Worm (Caenorhabditis elegans) whole organism, young adult: ENCODE measurements around the gene Y47G7B.2.
A peak's percentile ranks its signal among the peaks of the same experiment; 100 is the strongest.

Experiments
- C06A6.2 ChIP-seq: fragments of 200-800 bp; sonication (Bioruptor generic); conservative IDR thresholded peaks from 2 replicates; pipeline ENCODE4 v1.3.6; 2022; ENCODE audit warnings: missing genetic modification characterization, missing compliant biosample characterization
- D2030.7 ChIP-seq: fragments of 200-800 bp; sonication (Bioruptor generic); IDR thresholded peaks from 2 replicates; pipeline ENCODE4 v1.3.6; 2022; ENCODE audit warnings: missing genetic modification reagents, missing genetic modification characterization, missing compliant biosample characterization
- F10E7.11 ChIP-seq: sonication (generic microtip); optimal IDR thresholded peaks from 2 replicates; lab custom pipeline; 2017; ENCODE audit warnings: mild to moderate bottlenecking, missing genetic modification characterization, moderate library complexity, missing compliant biosample characterization
- F33H1.4 ChIP-seq: fragments of 200-800 bp; sonication (Bioruptor generic); IDR thresholded peaks from 2 replicates; pipeline ENCODE4 v1.3.6; 2022; ENCODE audit warnings: missing genetic modification reagents, missing genetic modification characterization, missing compliant biosample characterization
- F39B2.1 ChIP-seq: fragments of 200-800 bp; sonication (Bioruptor generic); IDR thresholded peaks from 2 replicates; pipeline ENCODE4 v1.3.6; 2022; ENCODE audit warnings: missing genetic modification reagents, missing genetic modification characterization, missing compliant biosample characterization
- F49E8.2 ChIP-seq: sonication (generic microtip); optimal IDR thresholded peaks from 3 replicates; lab custom pipeline; 2017; ENCODE audit warnings: missing genetic modification characterization, mild to moderate bottlenecking, missing compliant biosample characterization, antibody characterized with exemption, moderate library complexity; ENCODE audit not compliant: insufficient read depth
- F52B5.7 ChIP-seq: sonication (generic microtip); optimal IDR thresholded peaks from 2 replicates; lab custom pipeline; 2016; ENCODE audit warnings: mild to moderate bottlenecking, missing genetic modification characterization, missing compliant biosample characterization
- F57A8.1 ChIP-seq: fragments of 200-800 bp; sonication (Bioruptor generic); optimal IDR thresholded peaks from 2 replicates; lab custom pipeline; 2018; ENCODE audit warnings: mild to moderate bottlenecking, missing genetic modification characterization, moderate library complexity, missing compliant biosample characterization
- K11D2.4 ChIP-seq: fragments of 200-800 bp; sonication (Bioruptor generic); IDR thresholded peaks from 2 replicates; pipeline ENCODE4 v1.3.6; 2022; ENCODE audit warnings: missing genetic modification reagents, missing genetic modification characterization, missing compliant biosample characterization
- T26A5.8 ChIP-seq: sonication (generic microtip); optimal IDR thresholded peaks from 2 replicates; lab custom pipeline; 2016; ENCODE audit warnings: missing genetic modification characterization, missing compliant biosample characterization
- Y53F4B.3 ChIP-seq: fragments of 200-800 bp; sonication (Bioruptor generic); IDR thresholded peaks from 2 replicates; pipeline ENCODE4 v1.3.6; 2022; ENCODE audit warnings: missing genetic modification reagents, missing genetic modification characterization, missing compliant biosample characterization
- Y95B8A.8 ChIP-seq: fragments of 200-800 bp; sonication (Bioruptor generic); IDR thresholded peaks from 2 replicates; pipeline ENCODE4 v1.3.6; 2022; ENCODE audit warnings: missing genetic modification reagents, missing genetic modification characterization, missing compliant biosample characterization
- aptf-2 ChIP-seq: fragments of 200-800 bp; sonication (Bioruptor generic); conservative IDR thresholded peaks from 2 replicates; pipeline ENCODE4 v1.3.6; 2022; ENCODE audit warnings: missing genetic modification reagents, missing genetic modification characterization, missing compliant biosample characterization
- atf-7 ChIP-seq: sonication (generic microtip); optimal IDR thresholded peaks from 2 replicates; lab custom pipeline; 2017; ENCODE audit warnings: mild to moderate bottlenecking, missing genetic modification characterization, missing compliant biosample characterization
- athp-1 ChIP-seq: sonication (generic microtip); optimal IDR thresholded peaks from 2 replicates; lab custom pipeline; 2017; ENCODE audit warnings: mild to moderate bottlenecking, missing genetic modification characterization, missing compliant biosample characterization
- attf-3 ChIP-seq: fragments of 200-800 bp; sonication (Bioruptor generic); conservative IDR thresholded peaks from 2 replicates; pipeline ENCODE4 v1.3.6; 2022; ENCODE audit warnings: missing genetic modification reagents, missing genetic modification characterization, missing compliant biosample characterization
- attf-5 ChIP-seq: fragments of 200-800 bp; sonication (Bioruptor generic); optimal IDR thresholded peaks from 2 replicates; lab custom pipeline; 2018; ENCODE audit warnings: mild to moderate bottlenecking, missing genetic modification characterization, missing compliant biosample characterization
- cebp-1 ChIP-seq, 2 experiments: fragments of 200-800 bp in 1 of 2; sonication (Bioruptor generic) in 1 of 2; sonication (generic microtip) in 1 of 2; IDR thresholded peaks in 1 of 2; optimal IDR thresholded peaks in 1 of 2; 2 replicates each; pipeline versions ENCODE4 v1.3.6 to Lab custom; 2017 to 2022; ENCODE audit warnings: missing compliant biosample characterization in 2 of 2, missing genetic modification characterization in 2 of 2, mild to moderate bottlenecking in 1 of 2, missing genetic modification reagents in 1 of 2, moderate library complexity in 1 of 2
- ceh-100 ChIP-seq: fragments of 200-800 bp; sonication (Bioruptor generic); IDR thresholded peaks from 2 replicates; pipeline ENCODE4 v1.3.6; 2022; ENCODE audit warnings: missing genetic modification reagents, missing genetic modification characterization, missing compliant biosample characterization
- ceh-40 ChIP-seq: fragments of 200-800 bp; sonication (Bioruptor generic); IDR thresholded peaks from 2 replicates; pipeline ENCODE4 v1.3.6; 2022; ENCODE audit warnings: missing genetic modification characterization, missing compliant biosample characterization
- die-1 ChIP-seq: sonication (generic microtip); optimal IDR thresholded peaks from 2 replicates; lab custom pipeline; 2016; ENCODE audit warnings: missing genotype, mild to moderate bottlenecking, missing genetic modification characterization, missing compliant biosample characterization
- dpl-1 ChIP-seq: fragments of 150-350 bp; optimal IDR thresholded peaks from 2 replicates; lab custom pipeline; 2014; ENCODE audit warnings: missing biosample characterization, missing genetic modification reagents, missing genetic modification characterization
- efl-1 ChIP-seq: fragments of 150-350 bp; optimal IDR thresholded peaks from 2 replicates; lab custom pipeline; 2014; ENCODE audit warnings: missing biosample characterization, missing genetic modification reagents, missing genetic modification characterization
- ets-4 ChIP-seq: fragments of 200-800 bp; sonication (Bioruptor generic); optimal IDR thresholded peaks from 2 replicates; lab custom pipeline; 2018; ENCODE audit warnings: mild to moderate bottlenecking, missing genetic modification characterization, missing compliant biosample characterization
- him-1 ChIP-seq: sonication (generic microtip); optimal IDR thresholded peaks from 2 replicates; lab custom pipeline; 2016; ENCODE audit warnings: missing genotype, missing genetic modification reagents, missing genetic modification characterization, missing compliant biosample characterization
- hlh-12 ChIP-seq: sonication (generic microtip); optimal IDR thresholded peaks from 2 replicates; lab custom pipeline; 2016; ENCODE audit warnings: missing genetic modification characterization, missing compliant biosample characterization
- hmg-1.2 ChIP-seq: fragments of 200-800 bp; sonication (Bioruptor generic); IDR thresholded peaks from 2 replicates; pipeline ENCODE4 v1.3.6; 2022; ENCODE audit warnings: missing genetic modification reagents, missing genetic modification characterization, missing compliant biosample characterization
- hmg-20 ChIP-seq: fragments of 200-800 bp; sonication (Bioruptor generic); IDR thresholded peaks from 2 replicates; pipeline ENCODE4 v1.3.6; 2022; ENCODE audit warnings: missing genetic modification reagents, missing genetic modification characterization, missing compliant biosample characterization
- hsf-1 ChIP-seq: fragments of 200-800 bp; sonication (Bioruptor generic); IDR thresholded peaks from 2 replicates; pipeline ENCODE4 v1.3.6; 2022; ENCODE audit warnings: missing genetic modification reagents, missing genetic modification characterization, missing compliant biosample characterization
- let-607 ChIP-seq, 2 experiments: fragments of 200-800 bp in 1 of 2; sonication (Bioruptor generic) in 1 of 2; sonication (generic microtip) in 1 of 2; optimal IDR thresholded peaks; 2 replicates each; lab custom pipeline; 2016 to 2018; ENCODE audit warnings: mild to moderate bottlenecking in 2 of 2, missing compliant biosample characterization in 2 of 2, missing genetic modification characterization in 2 of 2, moderate library complexity in 2 of 2, missing genotype in 1 of 2
- lin-26 ChIP-seq: fragments of 200-800 bp; sonication (Bioruptor generic); IDR thresholded peaks from 2 replicates; pipeline ENCODE4 v1.3.6; 2022; ENCODE audit warnings: missing genetic modification reagents, missing genetic modification characterization, missing compliant biosample characterization
- lin-35 ChIP-seq, 3 experiments: fragments of 150-350 bp in 2 of 3; sonication (generic microtip) in 1 of 3; optimal IDR thresholded peaks; 2 replicates each; lab custom pipeline; 2014 to 2018; ENCODE audit warnings: missing biosample characterization in 3 of 3, missing genetic modification characterization in 3 of 3, missing genetic modification reagents in 3 of 3
- lin-40 ChIP-seq: sonication (generic microtip); optimal IDR thresholded peaks from 2 replicates; lab custom pipeline; 2016; ENCODE audit warnings: missing genetic modification characterization, mild to moderate bottlenecking, missing compliant biosample characterization, missing genotype, missing genetic modification reagents
- mel-28 ChIP-seq: sonication (generic microtip); optimal IDR thresholded peaks from 2 replicates; lab custom pipeline; 2016; ENCODE audit warnings: borderline replicate concordance, mild to moderate bottlenecking, missing genetic modification characterization, missing compliant biosample characterization
- mes-4 ChIP-seq: sonication (generic microtip); optimal IDR thresholded peaks from 2 replicates; lab custom pipeline; 2016; ENCODE audit warnings: missing genotype, missing genetic modification characterization, missing compliant biosample characterization
- mxl-1 ChIP-seq: sonication (generic microtip); optimal IDR thresholded peaks from 2 replicates; lab custom pipeline; 2016; ENCODE audit warnings: missing genetic modification characterization, missing compliant biosample characterization
- nfya-1 ChIP-seq: sonication (generic microtip); optimal IDR thresholded peaks from 2 replicates; lab custom pipeline; 2017; ENCODE audit warnings: antibody characterized with exemption, missing compliant biosample characterization, missing genetic modification characterization, borderline replicate concordance; ENCODE audit not compliant: insufficient read depth
- nfya-2 ChIP-seq: fragments of 200-800 bp; sonication (Bioruptor generic); IDR thresholded peaks from 2 replicates; pipeline ENCODE4 v1.3.6; 2022; ENCODE audit warnings: missing genetic modification reagents, missing genetic modification characterization, missing compliant biosample characterization
- nhr-120 ChIP-seq: fragments of 200-800 bp; sonication (Bioruptor generic); IDR thresholded peaks from 2 replicates; pipeline ENCODE4 v1.3.6; 2022; ENCODE audit warnings: missing genetic modification characterization, missing compliant biosample characterization
- nhr-27 ChIP-seq: fragments of 200-800 bp; sonication (Bioruptor generic); optimal IDR thresholded peaks from 2 replicates; lab custom pipeline; 2018; ENCODE audit warnings: mild to moderate bottlenecking, missing genetic modification characterization, moderate library complexity, missing compliant biosample characterization
- nhr-80 ChIP-seq: sonication (generic microtip); optimal IDR thresholded peaks from 2 replicates; lab custom pipeline; 2016; ENCODE audit warnings: missing genetic modification characterization, missing compliant biosample characterization
- pbrm-1 ChIP-seq: fragments of 200-800 bp; sonication (Bioruptor generic); IDR thresholded peaks from 2 replicates; pipeline ENCODE4 v1.3.6; 2022; ENCODE audit warnings: missing genetic modification reagents, missing genetic modification characterization, missing compliant biosample characterization
- repo-1 ChIP-seq: sonication (generic microtip); optimal IDR thresholded peaks from 2 replicates; lab custom pipeline; 2017; ENCODE audit warnings: mild to moderate bottlenecking, missing genetic modification characterization, missing compliant biosample characterization
- rpc-1 ChIP-seq, 2 experiments: fragments of 150-350 bp in 1 of 2; sonication (generic microtip) in 1 of 2; optimal IDR thresholded peaks; 2 replicates each; lab custom pipeline; 2014 to 2018; ENCODE audit warnings: missing biosample characterization in 1 of 2, missing genetic modification characterization in 1 of 2, missing genetic modification reagents in 1 of 2, missing genotype in 1 of 2
- tbp1 ChIP-seq: fragments of 200-800 bp; sonication (Bioruptor generic); optimal IDR thresholded peaks from 2 replicates; lab custom pipeline; 2018; ENCODE audit warnings: mild to moderate bottlenecking, missing genetic modification characterization, missing compliant biosample characterization
- xnd-1 ChIP-seq: sonication (generic microtip); optimal IDR thresholded peaks from 2 replicates; lab custom pipeline; 2016; ENCODE audit warnings: missing genotype, missing genetic modification reagents, missing genetic modification characterization, missing compliant biosample characterization
- ztf-22 ChIP-seq: fragments of 200-800 bp; sonication (Bioruptor generic); optimal IDR thresholded peaks from 2 replicates; lab custom pipeline; 2018; ENCODE audit warnings: mild to moderate bottlenecking, missing genetic modification characterization, moderate library complexity, missing compliant biosample characterization
- ztf-25 ChIP-seq: fragments of 200-800 bp; sonication (Bioruptor generic); IDR thresholded peaks from 2 replicates; pipeline ENCODE4 v1.3.6; 2022; ENCODE audit warnings: missing genetic modification reagents, missing genetic modification characterization, missing compliant biosample characterization

The Y47G7B.2 gene

ce11 chrII:2735644-2736043 is 27.8 kb upstream of the Y47G7B.2 start (continued):
- no peak for TF ChIP-seq repo-1 (tag; lab: Kevin White, UChicago)
- no peak for TF ChIP-seq nhr-27 (tag; lab: Kevin White, UChicago)
- 0 out of 2 replicates have a peak, but pooled peaks have one; percentile 42 for TF ChIP-seq ceh-40
- TF ChIP-seq ztf-25 (GFP tag; lab: Robert Waterston, UW) = peak; percentile 62; the same call in 1 of the 2 replicates
- no peak for TF ChIP-seq Y95B8A.8 (GFP tag; lab: Robert Waterston, UW)
- no peak for TF ChIP-seq ets-4 (GFP tag; lab: Kevin White, UChicago)
- no peak for TF ChIP-seq hlh-12
- peak; percentile 68 for TF ChIP-seq D2030.7 (GFP tag; lab: Robert Waterston, UW)
- TF ChIP-seq nfya-1 (tag; lab: Kevin White, UChicago) = no peak
- TF ChIP-seq him-1 (tag; lab: Kevin White, UChicago) = peak; percentile 59
- no peak for TF ChIP-seq F57A8.1 (GFP tag; lab: Kevin White, UChicago)
- TF ChIP-seq F52B5.7 (tag; lab: Kevin White, UChicago) = no peak
- TF ChIP-seq xnd-1 = no peak
- TF ChIP-seq F10E7.11 = no peak
- TF ChIP-seq attf-5 = no peak
- peak; percentile 76 for TF ChIP-seq lin-26 (GFP tag; lab: Robert Waterston, UW)
- no peak for TF ChIP-seq mel-28 (tag; lab: Kevin White, UChicago)
- TF ChIP-seq mes-4 (tag; lab: Kevin White, UChicago) = no peak
- no peak for TF ChIP-seq F49E8.2 (tag; lab: Kevin White, UChicago)
- TF ChIP-seq athp-1 = no peak
- TF ChIP-seq pbrm-1 (GFP tag; lab: Robert Waterston, UW) = peak; percentile 35; the same call in 1 of the 2 replicates
- TF ChIP-seq lin-40 (tag; lab: Kevin White, UChicago) = no peak
- TF ChIP-seq nfya-2 (GFP tag; lab: Robert Waterston, UW) = no peak
- TF ChIP-seq C06A6.2 (GFP tag; lab: Robert Waterston, UW) = no peak
- TF ChIP-seq efl-1 = no peak
- TF ChIP-seq hmg-20 (GFP tag; lab: Robert Waterston, UW) = peak; percentile 46; the same call in 1 of the 2 replicates
- no peak for TF ChIP-seq Y53F4B.3
- peak; percentile 86 for TF ChIP-seq tbp1 (GFP tag; lab: Kevin White, UChicago)
- no peak for TF ChIP-seq F39B2.1 (GFP tag; lab: Robert Waterston, UW)
- peak; percentile 48 for TF ChIP-seq die-1 (tag; lab: Kevin White, UChicago)
- TF ChIP-seq mxl-1 (tag; lab: Kevin White, UChicago) = no peak
- no peak for TF ChIP-seq cebp-1 (GFP tag; IDR thresholded peaks at IDR 0.05; lab: Robert Waterston, UW)
- no peak for TF ChIP-seq cebp-1 (tag; optimal IDR thresholded peaks at IDR 0.05; lab: Kevin White, UChicago)
- no peak for TF ChIP-seq let-607 (tag; optimal IDR thresholded peaks at IDR 0.05; lab: Kevin White, UChicago)
- no peak for TF ChIP-seq atf-7 (tag; lab: Kevin White, UChicago)
- no peak for TF ChIP-seq dpl-1
- no peak for TF ChIP-seq attf-3
- no peak for TF ChIP-seq ztf-22 (GFP tag; lab: Kevin White, UChicago)
- no peak for TF ChIP-seq K11D2.4 (GFP tag; lab: Robert Waterston, UW)
- no peak for TF ChIP-seq F33H1.4 (GFP tag; lab: Robert Waterston, UW)
- no peak for TF ChIP-seq lin-35 (GFP tag; optimal IDR thresholded peaks at IDR 0.05; lab: Kevin White, UChicago)
- no peak for TF ChIP-seq T26A5.8 (tag; lab: Kevin White, UChicago)
- TF ChIP-seq nhr-80 (tag; lab: Kevin White, UChicago) = no peak
- no peak for TF ChIP-seq ceh-100 (GFP tag; lab: Robert Waterston, UW)
- TF ChIP-seq aptf-2 (GFP tag; lab: Robert Waterston, UW) = no peak
- TF ChIP-seq hsf-1 (GFP tag; lab: Robert Waterston, UW) = no peak
- TF ChIP-seq hmg-1.2 (GFP tag; lab: Robert Waterston, UW) = peak; percentile 55
- peak; percentile 50 for TF ChIP-seq rpc-1 (optimal IDR thresholded peaks at IDR 0.05; lab: Kevin White, UChicago)
- TF ChIP-seq rpc-1 (tag; optimal IDR thresholded peaks at IDR 0.05; lab: Kevin White, UChicago) = peak; percentile 75
- no peak for TF ChIP-seq nhr-120 (GFP tag; lab: Robert Waterston, UW)
